Fruit fly (Drosophila melanogaster): Measurements from ENCODE around the gene CG17110.

Gene CG17110

dm6 chr3R:23112680-23113362 is 21.3 kb downstream of the CG17110 start, which contains the start of gene Cow (continued):
- TF ChIP-seq dm (GFP tag; optimal IDR thresholded peaks at IDR 0.05) (no peak), slp2 (GFP tag; optimal IDR thresholded peaks at IDR 0.05) (peak; percentile 14), CG3065 (GFP tag; optimal IDR thresholded peaks at IDR 0.05) (no peak), CG4424 (GFP tag; optimal IDR thresholded peaks at IDR 0.05) (no peak), CG2678 (tag; optimal IDR thresholded peaks at IDR 0.05) (peak; percentile 81), Sin3A (optimal IDR thresholded peaks at IDR 0.05) (no peak), NK7.1 (GFP tag; optimal IDR thresholded peaks at IDR 0.05) (no peak), Stat92E (GFP tag; optimal IDR thresholded peaks at IDR 0.05) (no peak), CG17612 (GFP tag; IDR thresholded peaks at IDR 0.05) (0 out of 2 replicates have a peak, but pooled peaks have one; percentile 16), trem (tag; optimal IDR thresholded peaks at IDR 0.05) (no peak), eve (GFP tag; optimal IDR thresholded peaks at IDR 0.05) (no peak), CG15514 (GFP tag; optimal IDR thresholded peaks at IDR 0.05) (peak; percentile 75), CG6791 (GFP tag; IDR thresholded peaks at IDR 0.05; ENCODE audit: partially characterized antibody) (no peak), Scr (GFP tag; IDR thresholded peaks at IDR 0.05; ENCODE audit: partially characterized antibody) (no peak), grn (GFP tag; optimal IDR thresholded peaks at IDR 0.05) (no peak), Dll (GFP tag; IDR thresholded peaks at IDR 0.05; ENCODE audit: partially characterized antibody) (no peak), dan (GFP tag; IDR thresholded peaks at IDR 0.05) (no peak), CG7745 (tag; optimal IDR thresholded peaks at IDR 0.05) (no peak), salm (tag; optimal IDR thresholded peaks at IDR 0.05) (no peak), CG12769 (tag; optimal IDR thresholded peaks at IDR 0.05) (peak; percentile 90), Dip2 (GFP tag; IDR thresholded peaks at IDR 0.05) (no peak), bowl (GFP tag; IDR thresholded peaks at IDR 0.05) (no peak), corto (GFP tag; optimal IDR thresholded peaks at IDR 0.05) (no peak), tap (tag; optimal IDR thresholded peaks at IDR 0.05) (peak; percentile 2), esg (GFP tag; conservative IDR thresholded peaks at IDR 0.05) (peak; percentile 62), yki (optimal IDR thresholded peaks at IDR 0.05) (no peak), Lpt (GFP tag; optimal IDR thresholded peaks at IDR 0.05) (no peak), CG11723 (GFP tag; optimal IDR thresholded peaks at IDR 0.05) (no peak), Ptx1 (GFP tag; IDR thresholded peaks at IDR 0.05) (peak; percentile 72), CG17385 (GFP tag; optimal IDR thresholded peaks at IDR 0.05) (peak; percentile 51), Dref (GFP tag; IDR thresholded peaks at IDR 0.05) (no peak), CG15696 (tag; optimal IDR thresholded peaks at IDR 0.05) (no peak), luna (GFP tag; optimal IDR thresholded peaks at IDR 0.05) (peak; percentile 8), disco-r (GFP tag; optimal IDR thresholded peaks at IDR 0.05) (no peak), Hand (GFP tag; optimal IDR thresholded peaks at IDR 0.05) (peak; percentile 75), CG9932 (GFP tag; IDR thresholded peaks at IDR 0.05) (peak; percentile 70), Deaf1 (tag; optimal IDR thresholded peaks at IDR 0.05) (peak; percentile 55), CG10147 (GFP tag; optimal IDR thresholded peaks at IDR 0.05) (peak; percentile 75), grau (tag; optimal IDR thresholded peaks at IDR 0.05) (peak; percentile 75), sisA (GFP tag; IDR thresholded peaks at IDR 0.05) (peak; percentile 37; the same call in 1 of the 2 replicates), Gug (GFP tag; IDR thresholded peaks at IDR 0.05) (peak; percentile 30; the same call in 1 of the 4 replicates), crp (GFP tag; optimal IDR thresholded peaks at IDR 0.05) (no peak), run (tag; optimal IDR thresholded peaks at IDR 0.05) (no peak), az2 (GFP tag; optimal IDR thresholded peaks at IDR 0.05) (peak; percentile 35), Dek (tag; optimal IDR thresholded peaks at IDR 0.05) (peak; percentile 59), CG12219 (GFP tag; optimal IDR thresholded peaks at IDR 0.05) (peak; percentile 18), D (optimal IDR thresholded peaks at IDR 0.05) (no peak), D (GFP tag; optimal IDR thresholded peaks at IDR 0.05) (no peak), dimm (GFP tag; IDR thresholded peaks at IDR 0.05) (no peak), ftz-f1 (GFP tag; optimal IDR thresholded peaks at IDR 0.05) (no peak), mld (GFP tag; IDR thresholded peaks at IDR 0.05; ENCODE audit: partially characterized antibody) (no peak)

All from whole organism, embryonic.